Fruit fly (Drosophila melanogaster): Measurements from ENCODE around the gene CG33783.

CG33783 gene

dm6 chr3R:10079267-10079987, 12.9 kb downstream of the CG33783 start:
- peak; percentile 85 for TF ChIP-seq Ets98B (GFP tag; IDR thresholded peaks at IDR 0.05)
- TF ChIP-seq CG15710 (tag; optimal IDR thresholded peaks at IDR 0.05) = peak; percentile 70
- peak; percentile 88 for TF ChIP-seq CG32121 (GFP tag; IDR thresholded peaks at IDR 0.05)
- TF ChIP-seq Pif1A (GFP tag; optimal IDR thresholded peaks at IDR 0.05) = peak; percentile 66
- TF ChIP-seq gl (tag; optimal IDR thresholded peaks at IDR 0.05) = peak; percentile 37
- TF ChIP-seq CG34367 (tag; optimal IDR thresholded peaks at IDR 0.05) = peak; percentile 78
- peak; percentile 71 for TF ChIP-seq CG8159 (tag; optimal IDR thresholded peaks at IDR 0.05)
- TF ChIP-seq CG14655 (GFP tag; optimal IDR thresholded peaks at IDR 0.05) = peak; percentile 54
- peak; percentile 54; the same call in 1 of the 2 replicates for TF ChIP-seq rn (GFP tag; IDR thresholded peaks at IDR 0.05)
- peak; percentile 87 for TF ChIP-seq CG4496 (GFP tag; IDR thresholded peaks at IDR 0.05)
- TF ChIP-seq CG13204 (GFP tag; optimal IDR thresholded peaks at IDR 0.05) = no peak
- peak; percentile 81 for TF ChIP-seq CG17806 (tag; optimal IDR thresholded peaks at IDR 0.05)
- TF ChIP-seq Pif1B (GFP tag; optimal IDR thresholded peaks at IDR 0.05) = peak; percentile 29
- TF ChIP-seq CG9948 (tag; optimal IDR thresholded peaks at IDR 0.05) = peak; percentile 81
- TF ChIP-seq CG8301 (tag; optimal IDR thresholded peaks at IDR 0.05) = peak; percentile 64
- TF ChIP-seq D1 (tag; optimal IDR thresholded peaks at IDR 0.05) = no peak
- TF ChIP-seq fd96Ca (GFP tag; IDR thresholded peaks at IDR 0.05) = no peak
- peak; percentile 57 for TF ChIP-seq CG10348 (GFP tag; IDR thresholded peaks at IDR 0.05)
- peak; percentile 58 for TF ChIP-seq CG12605 (GFP tag; IDR thresholded peaks at IDR 0.05)
- peak; percentile 32 for TF ChIP-seq EcR (GFP tag; optimal IDR thresholded peaks at IDR 0.05)
- TF ChIP-seq Snoo (tag; optimal IDR thresholded peaks at IDR 0.05) = peak; percentile 24

- no peak for TF ChIP-seq CG14655 (GFP tag; optimal IDR thresholded peaks at IDR 0.05)
- 0 out of 3 replicates have a peak, but pooled peaks have one; percentile 35 for TF ChIP-seq CG4496 (GFP tag; IDR thresholded peaks at IDR 0.05)
- TF ChIP-seq Snoo (tag; optimal IDR thresholded peaks at IDR 0.05) = no peak
- no peak for TF ChIP-seq CG8301 (tag; optimal IDR thresholded peaks at IDR 0.05)
- no peak for TF ChIP-seq rn (GFP tag; IDR thresholded peaks at IDR 0.05)
- no peak for TF ChIP-seq CG13204 (GFP tag; optimal IDR thresholded peaks at IDR 0.05)
- TF ChIP-seq CG8159 (tag; optimal IDR thresholded peaks at IDR 0.05) = no peak
- no peak for TF ChIP-seq D1 (tag; optimal IDR thresholded peaks at IDR 0.05)
- no peak for TF ChIP-seq CG10348 (GFP tag; IDR thresholded peaks at IDR 0.05)
- 0 out of 2 replicates have a peak, but pooled peaks have one; percentile 28 for TF ChIP-seq CG32121 (GFP tag; IDR thresholded peaks at IDR 0.05)
- TF ChIP-seq EcR (GFP tag; optimal IDR thresholded peaks at IDR 0.05) = peak; percentile 87
Observed at dm6 chr3R:10080699-10081098, 14.1 kb downstream of the CG33783 start.

- TF ChIP-seq CG14655 (GFP tag; optimal IDR thresholded peaks at IDR 0.05) = no peak
- peak; percentile 53; the same call in 1 of the 3 replicates for TF ChIP-seq CG4496 (GFP tag; IDR thresholded peaks at IDR 0.05)
- TF ChIP-seq fd96Ca (GFP tag; IDR thresholded peaks at IDR 0.05) = peak; percentile 9; the same call in 1 of the 3 replicates
- no peak for TF ChIP-seq Snoo (tag; optimal IDR thresholded peaks at IDR 0.05)
- no peak for TF ChIP-seq D1 (tag; optimal IDR thresholded peaks at IDR 0.05)
- TF ChIP-seq CG8159 (tag; optimal IDR thresholded peaks at IDR 0.05) = no peak
- TF ChIP-seq CG15710 (tag; optimal IDR thresholded peaks at IDR 0.05) = peak; percentile 7
- peak; percentile 28 for TF ChIP-seq EcR (GFP tag; optimal IDR thresholded peaks at IDR 0.05)
- TF ChIP-seq CG17806 (tag; optimal IDR thresholded peaks at IDR 0.05) = peak; percentile 6
Observed at dm6 chr3R:10081469-10082111, 15.0 kb downstream of the CG33783 start.

DNA sequence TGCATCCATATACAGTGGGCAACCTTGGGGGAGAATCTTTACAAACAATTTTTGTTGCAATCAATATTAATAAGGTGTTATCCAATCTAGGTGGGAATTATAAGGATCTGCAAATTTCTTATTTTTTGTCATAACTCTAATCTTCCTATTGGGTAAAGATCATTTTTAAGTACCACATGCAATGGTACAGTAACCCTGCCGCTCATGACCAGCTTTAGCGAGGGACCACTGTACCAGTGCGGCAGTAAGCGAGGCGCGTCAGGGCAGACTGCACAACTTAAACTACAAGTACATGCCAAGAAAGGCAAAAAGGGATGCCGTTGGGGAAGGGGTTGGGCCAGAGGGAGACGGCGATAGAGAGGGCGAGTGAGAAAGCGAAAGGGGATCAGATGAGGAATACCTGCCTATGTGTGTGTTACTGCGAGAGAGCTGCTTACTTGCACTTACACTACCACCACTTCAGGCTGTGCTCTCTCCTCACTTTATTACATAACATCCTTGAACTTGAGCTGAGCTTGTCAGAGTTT, 16.0 kb downstream of the CG33783 start:
- TF ChIP-seq CG13204 (GFP tag; optimal IDR thresholded peaks at IDR 0.05) = peak; percentile 78
- TF ChIP-seq CG15710 (tag; optimal IDR thresholded peaks at IDR 0.05) = peak; percentile 93
- TF ChIP-seq EcR (GFP tag; optimal IDR thresholded peaks at IDR 0.05) = peak; percentile 37
- peak; percentile 73 for TF ChIP-seq Pif1B (GFP tag; optimal IDR thresholded peaks at IDR 0.05)
- TF ChIP-seq CG4496 (GFP tag; IDR thresholded peaks at IDR 0.05) = peak; percentile 83
- TF ChIP-seq CG14655 (GFP tag; optimal IDR thresholded peaks at IDR 0.05) = peak; percentile 66
- peak; percentile 37; the same call in 1 of the 2 replicates for TF ChIP-seq rn (GFP tag; IDR thresholded peaks at IDR 0.05)
- peak; percentile 59 for TF ChIP-seq Snoo (tag; optimal IDR thresholded peaks at IDR 0.05)
- TF ChIP-seq CG10348 (GFP tag; IDR thresholded peaks at IDR 0.05) = no peak
- peak; percentile 79 for TF ChIP-seq Pif1A (GFP tag; optimal IDR thresholded peaks at IDR 0.05)
- TF ChIP-seq CG8159 (tag; optimal IDR thresholded peaks at IDR 0.05) = peak; percentile 94
- 0 out of 2 replicates have a peak, but pooled peaks have one; percentile 20 for TF ChIP-seq CG12605 (GFP tag; IDR thresholded peaks at IDR 0.05)
- no peak for TF ChIP-seq CG32121 (GFP tag; IDR thresholded peaks at IDR 0.05)
- TF ChIP-seq gl (tag; optimal IDR thresholded peaks at IDR 0.05) = peak; percentile 87
- TF ChIP-seq CG8301 (tag; optimal IDR thresholded peaks at IDR 0.05) = peak; percentile 54
- peak; percentile 31; the same call in 1 of the 2 replicates for TF ChIP-seq Ets98B (GFP tag; IDR thresholded peaks at IDR 0.05)
- TF ChIP-seq fd96Ca (GFP tag; IDR thresholded peaks at IDR 0.05) = peak; percentile 82
- TF ChIP-seq CG34367 (tag; optimal IDR thresholded peaks at IDR 0.05) = peak; percentile 90
- TF ChIP-seq CG9948 (tag; optimal IDR thresholded peaks at IDR 0.05) = peak; percentile 94
- peak; percentile 90 for TF ChIP-seq CG17806 (tag; optimal IDR thresholded peaks at IDR 0.05)
- peak; percentile 81 for TF ChIP-seq D1 (tag; optimal IDR thresholded peaks at IDR 0.05)

DNA sequence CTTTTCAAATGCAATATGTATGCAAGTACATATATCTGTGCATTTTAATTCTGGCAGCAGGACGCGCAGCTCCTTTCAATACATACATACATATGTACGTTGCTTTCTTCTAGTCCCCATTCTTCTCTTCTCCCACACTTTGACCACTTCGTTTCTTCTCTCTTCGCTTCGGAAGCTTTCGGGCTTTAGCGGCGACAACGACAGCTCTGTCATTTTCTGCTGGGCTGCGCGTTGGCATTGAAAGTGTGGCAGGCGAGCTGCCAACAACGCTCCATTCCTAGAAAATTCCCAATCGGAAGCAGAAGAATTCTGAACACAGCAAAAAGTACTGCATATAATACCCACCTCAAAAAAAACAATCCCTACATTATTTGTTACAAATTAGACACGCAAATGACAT, 16.5 kb downstream of the CG33783 start:
- TF ChIP-seq gl (tag; optimal IDR thresholded peaks at IDR 0.05) = no peak
- TF ChIP-seq fd96Ca (GFP tag; IDR thresholded peaks at IDR 0.05) = no peak
- no peak for TF ChIP-seq CG12605 (GFP tag; IDR thresholded peaks at IDR 0.05)
- no peak for TF ChIP-seq Snoo (tag; optimal IDR thresholded peaks at IDR 0.05)
- TF ChIP-seq CG4496 (GFP tag; IDR thresholded peaks at IDR 0.05) = peak; percentile 30; the same call in 1 of the 3 replicates
- no peak for TF ChIP-seq CG32121 (GFP tag; IDR thresholded peaks at IDR 0.05)
- no peak for TF ChIP-seq CG15710 (tag; optimal IDR thresholded peaks at IDR 0.05)
- no peak for TF ChIP-seq CG13204 (GFP tag; optimal IDR thresholded peaks at IDR 0.05)
